Worm (Caenorhabditis elegans) whole organism, young adult: Measurements from ENCODE around the gene F19H6.6.

ENCODE experiments used
- B0261.1 ChIP-seq: sonication (generic microtip); optimal IDR thresholded peaks from 2 replicates; lab custom pipeline; 2016; ENCODE audit warnings: mild to moderate bottlenecking, missing genetic modification characterization, moderate library complexity, missing compliant biosample characterization
- C06A6.2 ChIP-seq: fragments of 200-800 bp; sonication (Bioruptor generic); conservative IDR thresholded peaks from 2 replicates; pipeline ENCODE4 v1.3.6; 2022; ENCODE audit warnings: missing genetic modification characterization, missing compliant biosample characterization
- D2030.7 ChIP-seq: fragments of 200-800 bp; sonication (Bioruptor generic); IDR thresholded peaks from 2 replicates; pipeline ENCODE4 v1.3.6; 2022; ENCODE audit warnings: missing genetic modification reagents, missing genetic modification characterization, missing compliant biosample characterization
- F23B12.7 ChIP-seq: sonication (generic microtip); optimal IDR thresholded peaks from 2 replicates; lab custom pipeline; 2017; ENCODE audit warnings: missing genetic modification characterization, mild to moderate bottlenecking, missing compliant biosample characterization, antibody characterized with exemption, moderate library complexity; ENCODE audit not compliant: insufficient read depth
- F49E8.2 ChIP-seq: sonication (generic microtip); optimal IDR thresholded peaks from 3 replicates; lab custom pipeline; 2017; ENCODE audit warnings: missing genetic modification characterization, mild to moderate bottlenecking, missing compliant biosample characterization, antibody characterized with exemption, moderate library complexity; ENCODE audit not compliant: insufficient read depth
- K11D2.4 ChIP-seq: fragments of 200-800 bp; sonication (Bioruptor generic); IDR thresholded peaks from 2 replicates; pipeline ENCODE4 v1.3.6; 2022; ENCODE audit warnings: missing genetic modification reagents, missing genetic modification characterization, missing compliant biosample characterization
- T07F8.4 ChIP-seq: sonication (generic microtip); optimal IDR thresholded peaks from 2 replicates; lab custom pipeline; 2016; ENCODE audit warnings: mild to moderate bottlenecking, missing genetic modification characterization, moderate library complexity, missing compliant biosample characterization
- Y53G8AR.9 ChIP-seq: fragments of 200-800 bp; sonication (Bioruptor generic); conservative IDR thresholded peaks from 2 replicates; pipeline ENCODE4 v1.3.6; 2022; ENCODE audit warnings: missing genetic modification reagents, missing genetic modification characterization, missing compliant biosample characterization
- ZK185.1 ChIP-seq: sonication (generic microtip); optimal IDR thresholded peaks from 2 replicates; lab custom pipeline; 2016; ENCODE audit warnings: mild to moderate bottlenecking, missing genetic modification characterization, missing compliant biosample characterization; ENCODE audit not compliant: poor library complexity, severe bottlenecking
- atf-7 ChIP-seq: sonication (generic microtip); optimal IDR thresholded peaks from 2 replicates; lab custom pipeline; 2017; ENCODE audit warnings: mild to moderate bottlenecking, missing genetic modification characterization, missing compliant biosample characterization
- athp-1 ChIP-seq: sonication (generic microtip); optimal IDR thresholded peaks from 2 replicates; lab custom pipeline; 2017; ENCODE audit warnings: mild to moderate bottlenecking, missing genetic modification characterization, missing compliant biosample characterization
- attf-5 ChIP-seq: fragments of 200-800 bp; sonication (Bioruptor generic); optimal IDR thresholded peaks from 2 replicates; lab custom pipeline; 2018; ENCODE audit warnings: mild to moderate bottlenecking, missing genetic modification characterization, missing compliant biosample characterization
- cebp-1 ChIP-seq, 2 experiments: fragments of 200-800 bp in 1 of 2; sonication (Bioruptor generic) in 1 of 2; sonication (generic microtip) in 1 of 2; IDR thresholded peaks in 1 of 2; optimal IDR thresholded peaks in 1 of 2; 2 replicates each; pipeline versions ENCODE4 v1.3.6 to Lab custom; 2017 to 2022; ENCODE audit warnings: missing compliant biosample characterization in 2 of 2, missing genetic modification characterization in 2 of 2, mild to moderate bottlenecking in 1 of 2, missing genetic modification reagents in 1 of 2, moderate library complexity in 1 of 2
- ceh-58 ChIP-seq: fragments of 200-800 bp; sonication (Bioruptor generic); IDR thresholded peaks from 2 replicates; pipeline ENCODE4 v1.3.6; 2022; ENCODE audit warnings: missing genetic modification characterization, missing compliant biosample characterization
- dpff-1 ChIP-seq: sonication (generic microtip); optimal IDR thresholded peaks from 2 replicates; lab custom pipeline; 2017; ENCODE audit warnings: mild to moderate bottlenecking, missing genetic modification characterization, missing compliant biosample characterization
- egl-18 ChIP-seq: fragments of 200-800 bp; sonication (Bioruptor generic); IDR thresholded peaks from 2 replicates; pipeline ENCODE4 v1.3.6; 2022; ENCODE audit warnings: missing genetic modification reagents, missing genetic modification characterization, missing compliant biosample characterization
- egrh-3 ChIP-seq: fragments of 200-800 bp; sonication (Bioruptor generic); IDR thresholded peaks from 2 replicates; pipeline ENCODE4 v1.3.6; 2022; ENCODE audit warnings: missing genetic modification reagents, missing genetic modification characterization, missing compliant biosample characterization
- ekl-4 ChIP-seq: fragments of 200-800 bp; sonication (Bioruptor generic); IDR thresholded peaks from 2 replicates; pipeline ENCODE4 v1.3.6; 2022; ENCODE audit warnings: missing genetic modification reagents, missing genetic modification characterization, missing compliant biosample characterization
- fkh-3 ChIP-seq: sonication (generic microtip); optimal IDR thresholded peaks from 2 replicates; lab custom pipeline; 2016; ENCODE audit warnings: mild to moderate bottlenecking, missing genetic modification characterization, missing compliant biosample characterization
- gei-17 ChIP-seq: fragments of 200-800 bp; sonication (Bioruptor generic); optimal IDR thresholded peaks from 2 replicates; lab custom pipeline; 2018; ENCODE audit warnings: mild to moderate bottlenecking, missing genetic modification characterization, missing compliant biosample characterization
- hmg-1.2 ChIP-seq: fragments of 200-800 bp; sonication (Bioruptor generic); IDR thresholded peaks from 2 replicates; pipeline ENCODE4 v1.3.6; 2022; ENCODE audit warnings: missing genetic modification reagents, missing genetic modification characterization, missing compliant biosample characterization
- let-526 ChIP-seq: fragments of 200-800 bp; sonication (Bioruptor generic); IDR thresholded peaks from 2 replicates; pipeline ENCODE4 v1.3.6; 2022; ENCODE audit warnings: missing genetic modification reagents, missing genetic modification characterization, missing compliant biosample characterization
- let-607 ChIP-seq, 2 experiments: fragments of 200-800 bp in 1 of 2; sonication (Bioruptor generic) in 1 of 2; sonication (generic microtip) in 1 of 2; optimal IDR thresholded peaks; 2 replicates each; lab custom pipeline; 2016 to 2018; ENCODE audit warnings: mild to moderate bottlenecking in 2 of 2, missing compliant biosample characterization in 2 of 2, missing genetic modification characterization in 2 of 2, moderate library complexity in 2 of 2, missing genotype in 1 of 2
- lin-40 ChIP-seq: sonication (generic microtip); optimal IDR thresholded peaks from 2 replicates; lab custom pipeline; 2016; ENCODE audit warnings: missing genetic modification characterization, mild to moderate bottlenecking, missing compliant biosample characterization, missing genotype, missing genetic modification reagents
- lin-54 ChIP-seq: fragments of 200-800 bp; sonication (Bioruptor generic); optimal IDR thresholded peaks from 2 replicates; lab custom pipeline; 2018; ENCODE audit warnings: mild to moderate bottlenecking, missing genetic modification characterization, missing compliant biosample characterization
- lir-1 ChIP-seq: fragments of 200-800 bp; sonication (Bioruptor generic); conservative IDR thresholded peaks from 2 replicates; pipeline ENCODE4 v1.3.6; 2022; ENCODE audit warnings: missing genetic modification reagents, missing genetic modification characterization, missing compliant biosample characterization
- madf-10 ChIP-seq: sonication (generic microtip); optimal IDR thresholded peaks from 2 replicates; lab custom pipeline; 2016; ENCODE audit warnings: mild to moderate bottlenecking, missing genetic modification characterization, missing compliant biosample characterization
- madf-6 ChIP-seq: fragments of 200-800 bp; sonication (Bioruptor generic); IDR thresholded peaks from 2 replicates; pipeline ENCODE4 v1.3.6; 2022; ENCODE audit warnings: missing genetic modification reagents, missing genetic modification characterization, missing compliant biosample characterization
- madf-8 ChIP-seq: fragments of 200-800 bp; sonication (Bioruptor generic); conservative IDR thresholded peaks from 2 replicates; pipeline ENCODE4 v1.3.6; 2022; ENCODE audit warnings: missing genetic modification reagents, missing genetic modification characterization, missing compliant biosample characterization
- mcd-1 ChIP-seq: fragments of 200-800 bp; sonication (Bioruptor generic); IDR thresholded peaks from 2 replicates; pipeline ENCODE4 v1.3.6; 2022; ENCODE audit warnings: missing genetic modification reagents, missing genetic modification characterization, missing compliant biosample characterization
- mxl-1 ChIP-seq: sonication (generic microtip); optimal IDR thresholded peaks from 2 replicates; lab custom pipeline; 2016; ENCODE audit warnings: missing genetic modification characterization, missing compliant biosample characterization
- nhr-179 ChIP-seq: sonication (generic microtip); optimal IDR thresholded peaks from 2 replicates; lab custom pipeline; 2016; ENCODE audit warnings: mild to moderate bottlenecking, missing genetic modification characterization, missing compliant biosample characterization
- nhr-27 ChIP-seq: fragments of 200-800 bp; sonication (Bioruptor generic); optimal IDR thresholded peaks from 2 replicates; lab custom pipeline; 2018; ENCODE audit warnings: mild to moderate bottlenecking, missing genetic modification characterization, moderate library complexity, missing compliant biosample characterization
- nhr-80 ChIP-seq: sonication (generic microtip); optimal IDR thresholded peaks from 2 replicates; lab custom pipeline; 2016; ENCODE audit warnings: missing genetic modification characterization, missing compliant biosample characterization
- nhr-90 ChIP-seq: sonication (generic microtip); optimal IDR thresholded peaks from 2 replicates; lab custom pipeline; 2016; ENCODE audit warnings: missing genotype, mild to moderate bottlenecking, missing genetic modification characterization, missing compliant biosample characterization
- repo-1 ChIP-seq: sonication (generic microtip); optimal IDR thresholded peaks from 2 replicates; lab custom pipeline; 2017; ENCODE audit warnings: mild to moderate bottlenecking, missing genetic modification characterization, missing compliant biosample characterization
- unc-130 ChIP-seq: sonication (generic microtip); optimal IDR thresholded peaks from 2 replicates; lab custom pipeline; 2016; ENCODE audit warnings: missing genetic modification reagents, missing genetic modification characterization, missing compliant biosample characterization
- zfh-2 ChIP-seq: fragments of 200-800 bp; sonication (Bioruptor generic); conservative IDR thresholded peaks from 2 replicates; pipeline ENCODE4 v1.3.6; 2022; ENCODE audit warnings: missing genetic modification reagents, missing genetic modification characterization, missing compliant biosample characterization
- zim-3 ChIP-seq: sonication (generic microtip); optimal IDR thresholded peaks from 2 replicates; lab custom pipeline; 2017; ENCODE audit warnings: mild to moderate bottlenecking, missing genetic modification characterization, moderate library complexity, missing compliant biosample characterization
- ztf-18 ChIP-seq: sonication (generic microtip); optimal IDR thresholded peaks from 2 replicates; lab custom pipeline; 2016; ENCODE audit warnings: missing genotype, mild to moderate bottlenecking, missing genetic modification characterization, missing compliant biosample characterization
- ztf-25 ChIP-seq: fragments of 200-800 bp; sonication (Bioruptor generic); IDR thresholded peaks from 2 replicates; pipeline ENCODE4 v1.3.6; 2022; ENCODE audit warnings: missing genetic modification reagents, missing genetic modification characterization, missing compliant biosample characterization

Gene F19H6.6

ce11 chrX:12393786-12394308 lies 33.2 kb downstream of the F19H6.6 start, which contains the start of gene F17E5.2 (continued):
- TF ChIP-seq F23B12.7 (tag; lab: Kevin White, UChicago): peak; percentile 14
- no peak for TF ChIP-seq nhr-90 (tag; lab: Kevin White, UChicago)
- peak; percentile 6 for TF ChIP-seq athp-1 (tag; lab: Kevin White, UChicago)
- peak; percentile 47; the same call in 1 of the 2 replicates for TF ChIP-seq let-526
- no peak for TF ChIP-seq madf-6 (GFP tag; lab: Robert Waterston, UW)
- TF ChIP-seq dpff-1 (tag; lab: Kevin White, UChicago): no peak
- peak; percentile 87 for TF ChIP-seq hmg-1.2 (GFP tag; lab: Robert Waterston, UW)
- peak; percentile 49; the same call in 1 of the 2 replicates for TF ChIP-seq lir-1 (GFP tag; lab: Robert Waterston, UW)
- TF ChIP-seq B0261.1 (tag; lab: Kevin White, UChicago): peak; percentile 32
- 0 out of 2 replicates have a peak, but pooled peaks have one; percentile 61 for TF ChIP-seq egl-18 (GFP tag; lab: Robert Waterston, UW)
- TF ChIP-seq atf-7: peak; percentile 19
- no peak; the same call in 1 of the 2 replicates for TF ChIP-seq mcd-1 (GFP tag; lab: Robert Waterston, UW)
- TF ChIP-seq zim-3 (tag; lab: Kevin White, UChicago): no peak
- TF ChIP-seq cebp-1 (GFP tag; IDR thresholded peaks at IDR 0.05; lab: Robert Waterston, UW): 0 out of 2 replicates have a peak, but pooled peaks have one; percentile 10
- no peak for TF ChIP-seq cebp-1 (tag; optimal IDR thresholded peaks at IDR 0.05; lab: Kevin White, UChicago)
- TF ChIP-seq C06A6.2 (GFP tag; lab: Robert Waterston, UW): peak; percentile 70
- TF ChIP-seq ztf-25 (GFP tag; lab: Robert Waterston, UW): no peak
- peak; percentile 58 for TF ChIP-seq gei-17 (GFP tag; lab: Kevin White, UChicago)
- peak; percentile 61 for TF ChIP-seq ZK185.1
- TF ChIP-seq ceh-58: no peak
- TF ChIP-seq D2030.7 (GFP tag; lab: Robert Waterston, UW): no peak
- TF ChIP-seq mxl-1: no peak
- TF ChIP-seq K11D2.4 (GFP tag; lab: Robert Waterston, UW): peak; percentile 90
- TF ChIP-seq Y53G8AR.9 (GFP tag; lab: Robert Waterston, UW): peak; percentile 75
- peak; percentile 67 to 72 for TF ChIP-seq let-607 (tag; optimal IDR thresholded peaks at IDR 0.05; lab: Kevin White, UChicago)
- TF ChIP-seq lin-40 (tag; lab: Kevin White, UChicago): peak; percentile 93
- no peak for TF ChIP-seq T07F8.4 (tag; lab: Kevin White, UChicago)
- no peak for TF ChIP-seq F49E8.2
- TF ChIP-seq repo-1: peak; percentile 65
- TF ChIP-seq ztf-18 (tag; lab: Kevin White, UChicago): peak; percentile 95
- TF ChIP-seq, all 124 proteins: peak for 39

- TF ChIP-seq zim-3 (tag; lab: Kevin White, UChicago) (no peak), nhr-179 (tag; lab: Kevin White, UChicago) (no peak), lin-54 (GFP tag; lab: Kevin White, UChicago) (no peak), ZK185.1 (no peak), madf-8 (GFP tag; lab: Robert Waterston, UW) (no peak)
Observed at ce11 chrX:12404729-12405128, 44.1 kb downstream of the F19H6.6 start.

ce11 chrX:12406037-12406436 lies 45.4 kb downstream of the F19H6.6 start:
- peak; percentile 53; the same call in 1 of the 2 replicates for TF ChIP-seq egrh-3 (GFP tag; lab: Robert Waterston, UW)
- TF ChIP-seq ZK185.1: no peak
- TF ChIP-seq unc-130 (GFP tag; lab: Kevin White, UChicago): no peak
- TF ChIP-seq nhr-80 (tag; lab: Kevin White, UChicago): no peak
- no peak for TF ChIP-seq attf-5
- no peak for TF ChIP-seq madf-10 (tag; lab: Kevin White, UChicago)
- TF ChIP-seq fkh-3 (tag; lab: Kevin White, UChicago): no peak
- no peak for TF ChIP-seq athp-1 (tag; lab: Kevin White, UChicago)
- TF ChIP-seq nhr-27 (tag; lab: Kevin White, UChicago): no peak
- TF ChIP-seq madf-8 (GFP tag; lab: Robert Waterston, UW): no peak
- TF ChIP-seq zfh-2: peak; percentile 81
- no peak for TF ChIP-seq ztf-25 (GFP tag; lab: Robert Waterston, UW)
- no peak for TF ChIP-seq ekl-4 (GFP tag; lab: Robert Waterston, UW)
